Fruit fly (Drosophila melanogaster) whole organism, embryonic: ENCODE results near the gene Appl.
A peak's percentile ranks its signal among the peaks of the same experiment; 100 is the strongest.

Experiments
- Bdp1 ChIP-seq: fragments of 200-800 bp; sonication (Bioruptor generic); optimal IDR thresholded peaks from 3 replicates; lab custom pipeline; 2016; ENCODE audit warnings: missing biosample characterization, missing genetic modification characterization
- CG11085 ChIP-seq: fragments of 200-800 bp; sonication (Bioruptor generic); IDR thresholded peaks from 2 replicates; pipeline ENCODE4 v1.3.6; 2022; ENCODE audit warnings: missing biosample characterization, missing genetic modification characterization
- CG11695 ChIP-seq: fragments of 200-800 bp; sonication (Bioruptor generic); IDR thresholded peaks from 3 replicates; pipeline ENCODE4 v1.3.6; 2022; ENCODE audit warnings: missing biosample characterization, missing genetic modification characterization
- CG13296 ChIP-seq: fragments of 200-800 bp; sonication (Bioruptor generic); optimal IDR thresholded peaks from 3 replicates; lab custom pipeline; 2018; ENCODE audit warnings: missing biosample characterization, mild to moderate bottlenecking, missing genetic modification characterization
- CG13894 ChIP-seq: fragments of 200-800 bp; sonication (Bioruptor generic); optimal IDR thresholded peaks from 3 replicates; lab custom pipeline; 2018; ENCODE audit warnings: missing biosample characterization, mild to moderate bottlenecking, missing genetic modification characterization, moderate library complexity
- CG14441 ChIP-seq: fragments of 200-800 bp; sonication (Bioruptor generic); IDR thresholded peaks from 2 replicates; pipeline ENCODE4 v1.3.6; 2022; ENCODE audit warnings: missing biosample characterization, missing genetic modification characterization
- CG15601 ChIP-seq: fragments of 200-800 bp; sonication (Bioruptor generic); optimal IDR thresholded peaks from 3 replicates; lab custom pipeline; 2019; ENCODE audit warnings: missing biosample characterization, mild to moderate bottlenecking, missing genetic modification characterization, moderate library complexity
- CG1647 ChIP-seq: fragments of 200-800 bp; sonication (Bioruptor generic); optimal IDR thresholded peaks from 3 replicates; lab custom pipeline; 2016; ENCODE audit warnings: missing biosample characterization, missing genetic modification characterization
- CG16815 ChIP-seq: fragments of 200-800 bp; sonication (Bioruptor generic); optimal IDR thresholded peaks from 3 replicates; lab custom pipeline; 2017; ENCODE audit warnings: missing biosample characterization, mild to moderate bottlenecking, missing genetic modification characterization
- CG17186 ChIP-seq: fragments of 200-800 bp; sonication (Bioruptor generic); optimal IDR thresholded peaks from 3 replicates; lab custom pipeline; 2017; ENCODE audit warnings: missing biosample characterization, missing genetic modification reagents, missing genetic modification characterization
- CG17361 ChIP-seq: fragments of 200-800 bp; sonication (Bioruptor generic); IDR thresholded peaks from 3 replicates; pipeline ENCODE4 v1.3.6; 2022; ENCODE audit warnings: missing biosample characterization, missing genetic modification characterization
- CG17612 ChIP-seq: fragments of 200-800 bp; sonication (Bioruptor generic); IDR thresholded peaks from 2 replicates; pipeline ENCODE4 v1.3.6; 2022; ENCODE audit warnings: missing biosample characterization, missing genetic modification characterization
- CG30431 ChIP-seq: fragments of 200-800 bp; sonication (Bioruptor generic); optimal IDR thresholded peaks from 2 replicates; lab custom pipeline; 2017; ENCODE audit warnings: missing biosample characterization, missing genetic modification characterization
- CG32772 ChIP-seq: fragments of 200-800 bp; sonication (Bioruptor generic); IDR thresholded peaks from 2 replicates; pipeline ENCODE4 v1.3.6; 2022; ENCODE audit warnings: missing biosample characterization, missing genetic modification characterization
- CG4360 ChIP-seq: fragments of 200-800 bp; sonication (Bioruptor generic); IDR thresholded peaks from 2 replicates; pipeline ENCODE4 v1.3.6; 2022; ENCODE audit warnings: missing biosample characterization, missing genetic modification characterization
- CG6683 ChIP-seq: fragments of 200-800 bp; sonication (Bioruptor generic); optimal IDR thresholded peaks from 2 replicates; lab custom pipeline; 2017; ENCODE audit warnings: missing biosample characterization, mild to moderate bottlenecking, missing genetic modification characterization, missing genetic modification reagents
- CG6765 ChIP-seq: fragments of 200-800 bp; sonication (Bioruptor generic); optimal IDR thresholded peaks from 3 replicates; lab custom pipeline; 2017; ENCODE audit warnings: missing biosample characterization, mild to moderate bottlenecking, missing genetic modification characterization
- CG6854 ChIP-seq: fragments of 200-800 bp; sonication (Bioruptor generic); optimal IDR thresholded peaks from 3 replicates; lab custom pipeline; 2017; ENCODE audit warnings: missing biosample characterization, mild to moderate bottlenecking, missing genetic modification characterization
- CG7556 ChIP-seq: fragments of 200-800 bp; sonication (Bioruptor generic); optimal IDR thresholded peaks from 2 replicates; lab custom pipeline; 2017; ENCODE audit warnings: missing biosample characterization, mild to moderate bottlenecking, missing genetic modification characterization
- CG8089 ChIP-seq: fragments of 200-800 bp; sonication (Bioruptor generic); optimal IDR thresholded peaks from 3 replicates; lab custom pipeline; 2016; ENCODE audit warnings: missing biosample characterization, missing genetic modification characterization
- CG8290 ChIP-seq, 3 experiments: fragments of 200-800 bp; sonication (Bioruptor generic); optimal IDR thresholded peaks; 2 replicates each; lab custom pipeline; 2016 to 2019; ENCODE audit warnings: missing biosample characterization in 3 of 3, missing genetic modification characterization in 3 of 3, mild to moderate bottlenecking in 2 of 3, moderate library complexity in 1 of 3
- Chrac-16 ChIP-seq: fragments of 200-800 bp; sonication (Bioruptor generic); optimal IDR thresholded peaks from 3 replicates; lab custom pipeline; 2016; ENCODE audit warnings: missing biosample characterization, missing genetic modification characterization
- D19A ChIP-seq: fragments of 200-800 bp; optimal IDR thresholded peaks from 3 replicates; lab custom pipeline; 2019; ENCODE audit warnings: missing biosample characterization, mild to moderate bottlenecking, missing genetic modification characterization, moderate library complexity
- Dbx ChIP-seq: fragments of 200-800 bp; sonication (Bioruptor generic); IDR thresholded peaks from 3 replicates; pipeline ENCODE4 v1.3.6; 2022; ENCODE audit warnings: missing biosample characterization, missing genetic modification characterization
- Dfd ChIP-seq, 2 experiments: fragments of >200 bp; optimal IDR thresholded peaks; 2 replicates each; lab custom pipeline; 2017; ENCODE audit warnings: missing biosample characterization in 2 of 2, missing genetic modification characterization in 2 of 2
- Elba2 ChIP-seq: fragments of 200-800 bp; sonication (Bioruptor generic); optimal IDR thresholded peaks from 3 replicates; lab custom pipeline; 2016; ENCODE audit warnings: missing biosample characterization, missing genetic modification characterization
- Ets97D ChIP-seq: fragments of 200-800 bp; sonication (Bioruptor generic); optimal IDR thresholded peaks from 3 replicates; lab custom pipeline; 2016; ENCODE audit warnings: missing biosample characterization, missing genetic modification characterization
- Max ChIP-seq: fragments of 200-800 bp; sonication (Bioruptor generic); optimal IDR thresholded peaks from 2 replicates; lab custom pipeline; 2016; ENCODE audit warnings: missing biosample characterization, mild to moderate bottlenecking, missing genetic modification characterization
- NC2β ChIP-seq: fragments of 200-800 bp; sonication (Bioruptor generic); optimal IDR thresholded peaks from 2 replicates; lab custom pipeline; 2016; ENCODE audit warnings: missing biosample characterization, missing genetic modification characterization
- Rfx ChIP-seq: fragments of 200-800 bp; sonication (Bioruptor generic); IDR thresholded peaks from 2 replicates; pipeline ENCODE4 v1.3.6; 2022; ENCODE audit warnings: missing biosample characterization, missing genetic modification characterization
- Sry-β ChIP-seq: fragments of 200-800 bp; sonication (Bioruptor generic); optimal IDR thresholded peaks from 2 replicates; lab custom pipeline; 2018; ENCODE audit warnings: missing biosample characterization, mild to moderate bottlenecking, missing genetic modification characterization, moderate library complexity
- Tbp ChIP-seq: fragments of >200 bp; optimal IDR thresholded peaks from 2 replicates; lab custom pipeline; 2018; ENCODE audit warnings: missing biosample characterization, missing genetic modification characterization
- al ChIP-seq: fragments of 200-800 bp; sonication (Bioruptor generic); IDR thresholded peaks from 2 replicates; pipeline ENCODE4 v1.3.6; 2022; ENCODE audit warnings: missing biosample characterization, missing genetic modification characterization
- cad ChIP-seq: fragments of >200 bp; optimal IDR thresholded peaks from 2 replicates; lab custom pipeline; 2017; ENCODE audit warnings: missing biosample characterization, missing genetic modification characterization
- chif ChIP-seq, 2 experiments: fragments of 200-800 bp; sonication (Bioruptor generic); optimal IDR thresholded peaks; 3 replicates each; lab custom pipeline; 2016; ENCODE audit warnings: missing biosample characterization in 2 of 2, missing genetic modification characterization in 2 of 2
- croc ChIP-seq: fragments of 200-800 bp; sonication (Bioruptor generic); conservative IDR thresholded peaks from 3 replicates; pipeline ENCODE4 v1.3.6; 2022; ENCODE audit warnings: missing biosample characterization, missing genetic modification characterization
- eve ChIP-seq, 2 experiments: fragments of >200 bp; optimal IDR thresholded peaks; 2 replicates each; lab custom pipeline; 2017; ENCODE audit warnings: missing biosample characterization in 2 of 2, missing genetic modification characterization in 2 of 2
- gce ChIP-seq: fragments of 200-800 bp; sonication (Bioruptor generic); IDR thresholded peaks from 3 replicates; pipeline ENCODE4 v1.3.6; 2022; ENCODE audit warnings: missing biosample characterization, missing genetic modification characterization
- her ChIP-seq: fragments of 200-800 bp; sonication (Bioruptor generic); optimal IDR thresholded peaks from 2 replicates; lab custom pipeline; 2016; ENCODE audit warnings: missing biosample characterization, missing genetic modification characterization
- hkb ChIP-seq, 2 experiments: fragments of 200-800 bp in 1 of 2; fragments of >200 bp in 1 of 2; sonication (Bioruptor generic) in 1 of 2; IDR thresholded peaks in 1 of 2; optimal IDR thresholded peaks in 1 of 2; 2 replicates each; pipeline versions ENCODE4 v1.3.6 to Lab custom; 2017 to 2022; ENCODE audit warnings: missing biosample characterization in 1 of 2, missing genetic modification characterization in 1 of 2
- nerfin-2 ChIP-seq: fragments of 200-800 bp; sonication (Bioruptor generic); IDR thresholded peaks from 2 replicates; pipeline ENCODE4 v1.3.6; 2022; ENCODE audit warnings: missing biosample characterization, missing genetic modification characterization; ENCODE audit not compliant: partially characterized antibody
- odd ChIP-seq: fragments of 200-800 bp; sonication (Bioruptor generic); optimal IDR thresholded peaks from 2 replicates; lab custom pipeline; 2017; ENCODE audit warnings: missing biosample characterization, mild to moderate bottlenecking, missing genetic modification characterization
- otp ChIP-seq: fragments of 200-800 bp; sonication (Bioruptor generic); IDR thresholded peaks from 3 replicates; pipeline ENCODE4, ENCODE4 v1.3.6; 2022; ENCODE audit warnings: missing biosample characterization, missing genetic modification characterization
- psq ChIP-seq: fragments of 200-800 bp; sonication (Bioruptor generic); optimal IDR thresholded peaks from 2 replicates; lab custom pipeline; 2017; ENCODE audit warnings: missing biosample characterization, missing genetic modification characterization
- row ChIP-seq: fragments of 200-800 bp; sonication (Bioruptor generic); IDR thresholded peaks from 3 replicates; pipeline ENCODE4 v1.3.6; 2022; ENCODE audit warnings: missing biosample characterization, missing genetic modification characterization
- schlank ChIP-seq: fragments of 200-800 bp; sonication (Bioruptor generic); optimal IDR thresholded peaks from 2 replicates; lab custom pipeline; 2018; ENCODE audit warnings: missing biosample characterization, mild to moderate bottlenecking, missing genetic modification characterization
- sd ChIP-seq: fragments of 200-800 bp; sonication (Bioruptor generic); optimal IDR thresholded peaks from 3 replicates; lab custom pipeline; 2018; ENCODE audit warnings: missing biosample characterization, mild to moderate bottlenecking, missing genetic modification characterization, moderate library complexity
- sr ChIP-seq: fragments of 200-800 bp; sonication (Bioruptor generic); IDR thresholded peaks from 3 replicates; pipeline ENCODE4 v1.3.6; 2022; ENCODE audit warnings: missing biosample characterization, missing genetic modification characterization
- ssp ChIP-seq: fragments of 200-800 bp; sonication (Bioruptor generic); IDR thresholded peaks from 2 replicates; pipeline ENCODE4 v1.3.6; 2022; ENCODE audit warnings: missing biosample characterization, missing genetic modification characterization
- zfh2 ChIP-seq: fragments of 200-800 bp; sonication (Bioruptor generic); optimal IDR thresholded peaks from 2 replicates; lab custom pipeline; 2016; ENCODE audit warnings: missing biosample characterization, missing genetic modification characterization

The Appl gene

DNA sequence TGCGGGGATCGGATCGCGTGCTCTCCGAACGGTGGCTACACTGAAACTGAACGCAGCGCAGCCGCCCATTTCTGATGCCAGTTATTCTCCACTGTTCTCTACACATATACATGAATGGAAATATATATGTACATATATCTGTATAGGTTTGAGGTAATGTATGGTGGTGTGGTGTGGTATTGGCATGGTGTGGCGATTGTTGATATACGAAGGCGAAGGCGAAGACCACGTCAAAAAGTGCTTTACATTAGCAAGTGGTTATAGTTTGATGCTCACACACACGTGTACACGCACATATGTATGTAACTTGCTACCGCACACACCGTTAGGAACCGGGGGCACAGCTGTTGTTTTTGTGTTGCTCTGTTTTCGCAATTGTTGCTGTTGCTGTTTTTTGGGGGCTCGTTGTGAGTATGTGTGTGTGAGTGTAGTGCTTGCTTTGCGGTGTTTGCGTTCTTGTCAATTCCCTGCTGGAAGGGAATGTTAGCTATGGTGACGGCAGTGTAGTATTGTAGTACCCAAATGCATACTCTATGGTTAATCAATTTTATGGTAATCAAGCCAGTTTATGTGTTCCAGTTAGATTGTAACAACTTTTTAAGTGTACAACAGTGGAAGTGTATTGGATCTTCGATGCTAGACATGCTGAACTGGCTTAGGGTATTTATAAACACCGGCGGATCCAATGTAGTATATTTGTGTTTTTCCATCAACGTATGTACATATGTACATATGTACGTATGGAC is 36.7 kb upstream of the Appl start, which contains the start of gene CG17896 (continued):
- peak; percentile 99 for TF ChIP-seq schlank (tag; lab: Kevin White, UChicago)
- no peak for TF ChIP-seq cad (GFP tag; lab: Kevin White, UChicago)
- TF ChIP-seq CG30431 (GFP tag; lab: Kevin White, UChicago): peak; percentile 95
- TF ChIP-seq CG6765 (GFP tag; lab: Kevin White, UChicago): peak; percentile 95
- TF ChIP-seq psq (GFP tag; lab: Kevin White, UChicago): peak; percentile 84
- peak; percentile 99 for TF ChIP-seq zfh2 (GFP tag; lab: Kevin White, UChicago)
- TF ChIP-seq D19A (tag; lab: Kevin White, UChicago): peak; percentile 99
- TF ChIP-seq CG16815 (GFP tag; lab: Kevin White, UChicago): peak; percentile 96
- TF ChIP-seq sd (tag; lab: Kevin White, UChicago): peak; percentile 95
- TF ChIP-seq al (GFP tag; lab: Robert Waterston, UW): peak; percentile 99
- peak; percentile 97 to 98 for TF ChIP-seq chif (GFP tag; optimal IDR thresholded peaks at IDR 0.05; lab: Kevin White, UChicago)
- no peak for TF ChIP-seq eve (GFP tag; optimal IDR thresholded peaks at IDR 0.05; lab: Kevin White, UChicago)
- peak; percentile 92 for TF ChIP-seq ssp (GFP tag; lab: Robert Waterston, UW)
- TF ChIP-seq gce: peak; percentile 96
- TF ChIP-seq CG14441 (GFP tag; lab: Robert Waterston, UW): peak; percentile 99
- peak; percentile 96 for TF ChIP-seq NC2β (GFP tag; lab: Kevin White, UChicago)
- peak; percentile 97 for TF ChIP-seq CG11695 (GFP tag; lab: Robert Waterston, UW)
- peak; percentile 98 for TF ChIP-seq CG32772 (GFP tag; lab: Robert Waterston, UW)
- TF ChIP-seq odd (GFP tag; lab: Kevin White, UChicago): peak; percentile 92
- TF ChIP-seq croc: peak; percentile 91
- peak; percentile 93 for TF ChIP-seq Ets97D (GFP tag; lab: Kevin White, UChicago)
- TF ChIP-seq CG8089 (GFP tag; lab: Kevin White, UChicago): peak; percentile 96
- TF ChIP-seq row (GFP tag; lab: Robert Waterston, UW): peak; percentile 99
- peak; percentile 85; the same call in 2 of the 3 replicates for TF ChIP-seq sr
- peak; percentile 93 for TF ChIP-seq CG6683
- TF ChIP-seq CG17186 (GFP tag; lab: Kevin White, UChicago): peak; percentile 75
- TF ChIP-seq CG1647: peak; percentile 98
- no peak for TF ChIP-seq Dfd (GFP tag; optimal IDR thresholded peaks at IDR 0.05; lab: Kevin White, UChicago)

DNA sequence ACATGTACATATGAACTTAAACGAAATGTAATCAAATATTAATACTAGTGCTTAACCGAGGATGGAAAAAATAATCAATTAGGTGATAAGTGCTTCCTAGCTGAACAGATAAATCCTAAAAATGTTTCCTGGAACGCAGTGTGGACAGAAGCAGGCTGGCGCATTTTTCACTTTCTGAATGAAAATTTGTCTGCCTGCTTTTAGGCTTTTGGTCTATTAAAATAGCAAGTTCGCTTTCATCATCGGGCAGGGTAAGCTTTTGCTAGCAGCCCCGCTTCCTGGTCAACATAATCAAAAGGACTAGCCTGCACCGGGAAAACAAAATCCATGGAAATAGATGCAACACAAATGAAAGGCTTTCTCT is 36.1 kb upstream of the Appl start:
- TF ChIP-seq Chrac-16 (GFP tag; lab: Kevin White, UChicago): no peak
- TF ChIP-seq nerfin-2 (GFP tag; lab: Robert Waterston, UW): no peak
- no peak for TF ChIP-seq CG11085 (GFP tag; lab: Robert Waterston, UW)
- peak; percentile 23 for TF ChIP-seq CG13296 (GFP tag; lab: Kevin White, UChicago)
- no peak for TF ChIP-seq Elba2 (GFP tag; lab: Kevin White, UChicago)
- TF ChIP-seq Dbx: no peak
- no peak for TF ChIP-seq Sry-β (GFP tag; lab: Kevin White, UChicago)
- TF ChIP-seq Rfx (GFP tag; lab: Robert Waterston, UW): no peak
- 0 out of 2 replicates have a peak, but pooled peaks have one; percentile 3 for TF ChIP-seq CG17612
- TF ChIP-seq hkb (optimal IDR thresholded peaks at IDR 0.05; lab: Kevin White, UChicago): no peak
- TF ChIP-seq hkb (GFP tag; IDR thresholded peaks at IDR 0.05; lab: Robert Waterston, UW): no peak
- TF ChIP-seq CG13894: no peak
- TF ChIP-seq CG7556 (GFP tag; lab: Kevin White, UChicago): peak; percentile 39
- no peak for TF ChIP-seq Tbp (GFP tag; lab: Kevin White, UChicago)
- TF ChIP-seq Bdp1: no peak
- TF ChIP-seq Max (GFP tag; lab: Kevin White, UChicago): no peak
- TF ChIP-seq CG15601 (tag; lab: Kevin White, UChicago): peak; percentile 54
- TF ChIP-seq otp (GFP tag; lab: Robert Waterston, UW): no peak
- TF ChIP-seq CG8290 (GFP tag; optimal IDR thresholded peaks at IDR 0.05; lab: Kevin White, UChicago): no peak
- TF ChIP-seq CG8290 (tag; optimal IDR thresholded peaks at IDR 0.05; lab: Kevin White, UChicago): peak in 1 of 2 experiments; percentile 54
- no peak for TF ChIP-seq CG4360
- no peak for TF ChIP-seq chif (GFP tag; optimal IDR thresholded peaks at IDR 0.05; lab: Kevin White, UChicago)
- peak; percentile 45; the same call in 1 of the 3 replicates for TF ChIP-seq CG17361
- peak; percentile 10 for TF ChIP-seq CG6854 (GFP tag; lab: Kevin White, UChicago)
- no peak for TF ChIP-seq her
